Worm (Caenorhabditis elegans) whole organism, late embryonic: ENCODE measurements around the gene C01C4.3.

Experiments used
- C38D4.7 ChIP-seq: fragments of 200-800 bp; sonication (Bioruptor generic); optimal IDR thresholded peaks from 2 replicates; lab custom pipeline; 2018; ENCODE audit warnings: mild to moderate bottlenecking, missing genetic modification characterization, moderate library complexity, missing compliant biosample characterization
- K09A11.1 ChIP-seq: sonication (generic microtip); optimal IDR thresholded peaks from 2 replicates; lab custom pipeline; 2017; ENCODE audit warnings: antibody characterized with exemption, mild to moderate bottlenecking, missing genetic modification characterization, missing compliant biosample characterization; ENCODE audit not compliant: insufficient read depth
- T23F11.4 ChIP-seq: fragments of 200-800 bp; sonication (Bioruptor generic); optimal IDR thresholded peaks from 2 replicates; lab custom pipeline; 2018; ENCODE audit warnings: mild to moderate bottlenecking, missing genetic modification characterization, missing compliant biosample characterization
- Y22D7AL.16 ChIP-seq: sonication (generic microtip); optimal IDR thresholded peaks from 2 replicates; lab custom pipeline; 2016; ENCODE audit warnings: missing genetic modification characterization, missing compliant biosample characterization
- ama-1 ChIP-seq: fragments of 150-350 bp; optimal IDR thresholded peaks from 2 replicates; lab custom pipeline; 2014
- ceh-18 ChIP-seq: sonication (generic microtip); optimal IDR thresholded peaks from 2 replicates; lab custom pipeline; 2016; ENCODE audit warnings: missing genetic modification characterization, missing compliant biosample characterization
- ceh-24 ChIP-seq: sonication (generic microtip); optimal IDR thresholded peaks from 2 replicates; lab custom pipeline; 2016; ENCODE audit warnings: mild to moderate bottlenecking, missing genetic modification characterization, missing compliant biosample characterization
- ceh-30 ChIP-seq: fragments of 150-350 bp; optimal IDR thresholded peaks from 2 replicates; lab custom pipeline; 2014; ENCODE audit warnings: missing biosample characterization, missing genetic modification characterization
- ceh-31 ChIP-seq: sonication (generic microtip); optimal IDR thresholded peaks from 2 replicates; lab custom pipeline; 2016; ENCODE audit warnings: missing genetic modification characterization, missing compliant biosample characterization
- ceh-34 ChIP-seq: sonication (generic microtip); optimal IDR thresholded peaks from 2 replicates; lab custom pipeline; 2016; ENCODE audit warnings: mild to moderate bottlenecking, missing genetic modification characterization, missing compliant biosample characterization
- ceh-48 ChIP-seq: sonication (generic microtip); optimal IDR thresholded peaks from 2 replicates; lab custom pipeline; 2016; ENCODE audit warnings: missing genetic modification characterization, inconsistent platforms, missing compliant biosample characterization
- elt-2 ChIP-seq: sonication (generic microtip); optimal IDR thresholded peaks from 2 replicates; lab custom pipeline; 2016; ENCODE audit warnings: missing genetic modification reagents, missing genetic modification characterization, missing compliant biosample characterization
- elt-4 ChIP-seq: sonication (generic microtip); optimal IDR thresholded peaks from 2 replicates; lab custom pipeline; 2016; ENCODE audit warnings: missing genetic modification characterization, missing compliant biosample characterization
- ets-4 ChIP-seq: sonication (generic microtip); optimal IDR thresholded peaks from 2 replicates; lab custom pipeline; 2016; ENCODE audit warnings: missing genetic modification characterization, missing compliant biosample characterization
- fkh-10 ChIP-seq: fragments of 150-350 bp; optimal IDR thresholded peaks from 2 replicates; lab custom pipeline; 2014; ENCODE audit warnings: missing biosample characterization, missing genetic modification reagents, missing genetic modification characterization
- hlh-15 ChIP-seq: sonication (generic microtip); optimal IDR thresholded peaks from 2 replicates; lab custom pipeline; 2016; ENCODE audit warnings: missing genetic modification characterization, missing compliant biosample characterization
- hlh-6 ChIP-seq: sonication (generic microtip); optimal IDR thresholded peaks from 2 replicates; lab custom pipeline; 2016; ENCODE audit warnings: missing genotype, missing genetic modification characterization, missing compliant biosample characterization
- lim-6 ChIP-seq: sonication (generic microtip); optimal IDR thresholded peaks from 2 replicates; lab custom pipeline; 2016; ENCODE audit warnings: missing genetic modification characterization, missing compliant biosample characterization
- lin-11 ChIP-seq: fragments of 200-800 bp; sonication (Bioruptor generic); optimal IDR thresholded peaks from 2 replicates; lab custom pipeline; 2018; ENCODE audit warnings: mild to moderate bottlenecking, missing genetic modification characterization, missing compliant biosample characterization
- nfya-1 ChIP-seq: sonication (generic microtip); optimal IDR thresholded peaks from 2 replicates; lab custom pipeline; 2017; ENCODE audit warnings: missing genetic modification characterization, mild to moderate bottlenecking, missing compliant biosample characterization, antibody characterized with exemption, moderate library complexity
- nhr-232 ChIP-seq: sonication (generic microtip); optimal IDR thresholded peaks from 2 replicates; lab custom pipeline; 2016; ENCODE audit warnings: missing genetic modification characterization, missing compliant biosample characterization
- pag-3 ChIP-seq: sonication (generic microtip); optimal IDR thresholded peaks from 2 replicates; lab custom pipeline; 2016; ENCODE audit warnings: missing compliant biosample characterization, missing genetic modification characterization, borderline replicate concordance
- pat-9 ChIP-seq: fragments of 200-800 bp; sonication (Bioruptor generic); optimal IDR thresholded peaks from 2 replicates; lab custom pipeline; 2018; ENCODE audit warnings: mild to moderate bottlenecking, missing genetic modification characterization, moderate library complexity, missing compliant biosample characterization
- pha-2 ChIP-seq: sonication (generic microtip); optimal IDR thresholded peaks from 2 replicates; lab custom pipeline; 2017; ENCODE audit warnings: mild to moderate bottlenecking, missing genetic modification characterization, missing compliant biosample characterization
- pha-4 ChIP-seq: fragments of 150-350 bp; optimal IDR thresholded peaks from 2 replicates; lab custom pipeline; 2018; ENCODE audit warnings: missing biosample characterization, missing genetic modification reagents, missing genetic modification characterization
- pqm-1 ChIP-seq: sonication (generic microtip); optimal IDR thresholded peaks from 2 replicates; lab custom pipeline; 2016; ENCODE audit warnings: missing genetic modification characterization, missing compliant biosample characterization
- pros-1 ChIP-seq: fragments of 150-350 bp; optimal IDR thresholded peaks from 2 replicates; lab custom pipeline; 2014; ENCODE audit warnings: missing biosample characterization, missing genetic modification reagents, missing genetic modification characterization
- rnt-1 ChIP-seq: sonication (generic microtip); optimal IDR thresholded peaks from 2 replicates; lab custom pipeline; 2016; ENCODE audit warnings: missing genetic modification characterization, missing compliant biosample characterization
- sdc-2 ChIP-seq: sonication (generic microtip); optimal IDR thresholded peaks from 2 replicates; lab custom pipeline; 2016; ENCODE audit warnings: missing genotype, missing genetic modification characterization, missing compliant biosample characterization
- sox-2 ChIP-seq: fragments of 200-800 bp; sonication (Bioruptor generic); IDR thresholded peaks from 2 replicates; pipeline ENCODE4 v1.3.6; 2022; ENCODE audit warnings: missing genetic modification reagents, missing genetic modification characterization, missing compliant biosample characterization
- syd-9 ChIP-seq: sonication (generic microtip); optimal IDR thresholded peaks from 2 replicates; lab custom pipeline; 2016; ENCODE audit warnings: mild to moderate bottlenecking, missing genetic modification characterization, moderate library complexity, missing compliant biosample characterization
- tbx-2 ChIP-seq: sonication (generic microtip); optimal IDR thresholded peaks from 2 replicates; lab custom pipeline; 2016; ENCODE audit warnings: missing genetic modification characterization, missing compliant biosample characterization
- tbx-7 ChIP-seq: sonication (generic microtip); optimal IDR thresholded peaks from 2 replicates; lab custom pipeline; 2016; ENCODE audit warnings: missing genotype, missing genetic modification characterization, missing compliant biosample characterization
- ttx-3 ChIP-seq: sonication (generic microtip); optimal IDR thresholded peaks from 2 replicates; lab custom pipeline; 2016; ENCODE audit warnings: missing genetic modification reagents, missing genetic modification characterization, missing compliant biosample characterization
- unc-55 ChIP-seq: sonication (generic microtip); optimal IDR thresholded peaks from 2 replicates; lab custom pipeline; 2017; ENCODE audit warnings: missing biosample characterization, missing genetic modification reagents, missing genetic modification characterization
- unc-86 ChIP-seq: sonication (generic microtip); optimal IDR thresholded peaks from 2 replicates; lab custom pipeline; 2016; ENCODE audit warnings: missing genetic modification characterization, missing compliant biosample characterization
- zip-5 ChIP-seq: sonication (generic microtip); optimal IDR thresholded peaks from 2 replicates; lab custom pipeline; 2016; ENCODE audit warnings: missing genetic modification characterization, missing compliant biosample characterization

Gene C01C4.3

DNA sequence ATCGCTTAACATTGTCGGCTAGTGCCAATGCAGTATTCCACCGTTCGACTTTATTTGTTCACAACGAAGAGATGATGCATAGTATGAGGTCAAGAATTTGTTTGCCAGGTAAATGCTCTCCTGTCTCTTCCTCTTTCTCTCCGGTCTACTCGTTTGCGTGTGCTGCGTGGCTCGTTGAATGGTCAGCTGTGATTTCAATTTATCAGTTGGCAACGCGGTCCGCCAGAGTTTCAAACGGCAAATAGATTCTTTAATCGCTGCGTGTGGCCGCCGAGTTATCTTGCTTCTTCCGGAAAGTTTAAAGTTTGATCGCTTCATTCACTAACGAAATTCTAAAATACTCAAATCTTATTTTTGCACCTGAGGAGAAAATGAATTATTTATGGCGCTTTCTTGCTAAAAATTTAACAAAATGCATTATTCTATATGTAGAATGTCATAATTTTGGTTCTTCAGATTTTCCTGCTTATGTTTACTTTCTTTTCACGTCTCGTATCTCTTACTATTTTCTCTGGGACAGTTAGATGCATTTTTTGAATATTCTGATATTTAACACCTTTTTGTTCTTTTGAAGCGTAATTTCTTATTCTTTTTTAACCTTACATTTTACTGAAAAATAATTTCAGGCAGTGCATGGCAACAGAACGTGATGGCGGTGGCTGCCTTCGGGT, 16.0 kb upstream of the C01C4.3 start, which contains the start of gene tsp-17:
TSS of gene tsp-17 (plus strand) at position 621 of the 671 bp plus-strand sequence.
- TF ChIP-seq pat-9 (no peak), unc-55 (GFP tag; lab: Kevin White, UChicago) (peak; percentile 17), elt-2 (tag; lab: Kevin White, UChicago) (peak; percentile 23)

DNA sequence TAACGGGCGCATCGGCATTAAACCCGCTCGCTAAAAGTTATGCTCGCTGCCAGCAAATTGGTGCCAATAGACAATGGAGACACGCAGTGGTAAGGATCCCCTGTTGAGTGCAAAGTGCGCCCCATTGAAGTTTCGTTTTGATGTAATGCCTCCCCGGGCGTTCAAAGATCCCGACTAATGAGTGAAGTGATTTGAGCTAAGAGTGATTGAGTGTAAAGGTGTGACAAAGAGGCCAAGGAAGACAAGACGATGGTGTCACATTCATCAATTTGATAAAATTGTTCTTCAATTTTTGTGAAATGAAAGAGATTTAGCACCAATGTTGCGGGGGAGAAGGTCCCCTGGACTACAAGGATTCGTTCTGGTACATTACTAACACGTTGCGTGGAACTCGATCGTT, 13.6 kb upstream of the C01C4.3 start:
- no peak for TF ChIP-seq sdc-2
- peak; percentile 77 for TF ChIP-seq unc-55 (GFP tag; lab: Kevin White, UChicago)

- no peak for TF ChIP-seq unc-86 (tag; lab: Kevin White, UChicago)
- TF ChIP-seq Y22D7AL.16 (tag; lab: Kevin White, UChicago) = no peak
- no peak for TF ChIP-seq tbx-7 (tag; lab: Kevin White, UChicago)
Observed at ce11 chrX:3686420-3686819, 10.3 kb upstream of the C01C4.3 start.

- TF ChIP-seq ceh-34 (tag; lab: Kevin White, UChicago) = peak; percentile 11
- peak; percentile 84 for TF ChIP-seq unc-55 (GFP tag; lab: Kevin White, UChicago)
- TF ChIP-seq rnt-1 = peak; percentile 59
- TF ChIP-seq nfya-1 (tag; lab: Kevin White, UChicago) = peak; percentile 39
- TF ChIP-seq ceh-18 (tag; lab: Kevin White, UChicago) = peak; percentile 77
- TF ChIP-seq unc-86 (tag; lab: Kevin White, UChicago) = no peak
- TF ChIP-seq pat-9 = peak; percentile 4
- no peak for TF ChIP-seq hlh-15
- peak; percentile 23 for TF ChIP-seq ceh-31 (tag; lab: Kevin White, UChicago)
- no peak for TF ChIP-seq K09A11.1 (tag; lab: Kevin White, UChicago)
Observed at ce11 chrX:3689155-3689719, 7.5 kb upstream of the C01C4.3 start, which contains the start of gene tag-278. TSS of gene tag-278 (minus strand) at chrX:3689205.

DNA sequence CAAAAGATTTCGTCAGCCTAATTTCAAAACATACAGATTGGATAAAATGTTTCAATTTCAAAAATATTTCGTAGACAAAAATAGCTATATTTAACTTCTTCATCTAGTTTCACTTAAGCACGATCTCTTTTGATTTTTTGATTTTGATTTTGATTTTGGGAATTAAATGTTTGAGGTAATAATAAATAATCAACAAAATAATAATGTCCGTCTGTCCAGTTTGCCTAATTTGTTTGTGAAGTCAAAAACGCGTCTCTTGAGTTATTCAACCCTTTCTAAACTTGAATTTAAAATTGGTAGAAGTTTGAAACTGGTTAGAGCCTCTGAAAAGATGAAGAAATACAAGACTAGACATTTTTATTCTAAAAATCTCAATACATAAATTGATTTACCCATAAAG, 6.9 kb upstream of the C01C4.3 start:
- no peak for TF ChIP-seq ceh-18 (tag; lab: Kevin White, UChicago)
- no peak for TF ChIP-seq hlh-15
- TF ChIP-seq nhr-232 = no peak
- no peak for TF ChIP-seq pha-2 (tag; lab: Kevin White, UChicago)
- TF ChIP-seq tbx-7 (tag; lab: Kevin White, UChicago) = no peak
- TF ChIP-seq T23F11.4 (GFP tag; lab: Kevin White, UChicago) = no peak
- TF ChIP-seq unc-55 (GFP tag; lab: Kevin White, UChicago) = no peak
- no peak for TF ChIP-seq hlh-6 (tag; lab: Kevin White, UChicago)
- no peak for TF ChIP-seq elt-4 (tag; lab: Kevin White, UChicago)
- no peak for TF ChIP-seq lin-11 (tag; lab: Kevin White, UChicago)
- TF ChIP-seq syd-9 (tag; lab: Kevin White, UChicago) = no peak
- no peak for TF ChIP-seq ceh-31 (tag; lab: Kevin White, UChicago)
- TF ChIP-seq lim-6 (tag; lab: Kevin White, UChicago) = no peak
- TF ChIP-seq ttx-3 (tag; lab: Kevin White, UChicago) = no peak
- TF ChIP-seq pros-1 (tag; lab: Kevin White, UChicago) = no peak
- no peak for TF ChIP-seq ets-4 (tag; lab: Kevin White, UChicago)

ce11 chrX:3693138-3693537, 3.6 kb upstream of the C01C4.3 start, which contains the start of gene C02F12.8:
TSS of gene C02F12.8 (minus strand) at chrX:3693238.
- TF ChIP-seq nhr-232 (no peak), C38D4.7 (no peak), ama-1 (lab: Kevin White, UChicago) (no peak), ceh-31 (tag; lab: Kevin White, UChicago) (no peak), pqm-1 (tag; lab: Kevin White, UChicago) (no peak), tbx-7 (tag; lab: Kevin White, UChicago) (no peak), ceh-24 (no peak), pag-3 (tag; lab: Kevin White, UChicago) (no peak), pha-4 (tag; lab: Kevin White, UChicago) (no peak), fkh-10 (GFP tag; lab: Kevin White, UChicago) (no peak), ceh-30 (no peak), unc-86 (tag; lab: Kevin White, UChicago) (no peak), tbx-2 (no peak), hlh-6 (tag; lab: Kevin White, UChicago) (no peak), ceh-48 (no peak), zip-5 (tag; lab: Kevin White, UChicago) (no peak), ceh-18 (tag; lab: Kevin White, UChicago) (no peak), sox-2 (no peak), hlh-15 (no peak)
